Worm (Caenorhabditis elegans) whole organism, early embryonic: Measurements from ENCODE around the gene sas-1.

Source experiments
- hnd-1 ChIP-seq: sonication (generic microtip); optimal IDR thresholded peaks from 2 replicates; lab custom pipeline; 2016; ENCODE audit warnings: missing genetic modification characterization, missing compliant biosample characterization
- tra-4 ChIP-seq: sonication (generic microtip); optimal IDR thresholded peaks from 2 replicates; lab custom pipeline; 2017; ENCODE audit warnings: missing genetic modification characterization, missing compliant biosample characterization

DNA sequence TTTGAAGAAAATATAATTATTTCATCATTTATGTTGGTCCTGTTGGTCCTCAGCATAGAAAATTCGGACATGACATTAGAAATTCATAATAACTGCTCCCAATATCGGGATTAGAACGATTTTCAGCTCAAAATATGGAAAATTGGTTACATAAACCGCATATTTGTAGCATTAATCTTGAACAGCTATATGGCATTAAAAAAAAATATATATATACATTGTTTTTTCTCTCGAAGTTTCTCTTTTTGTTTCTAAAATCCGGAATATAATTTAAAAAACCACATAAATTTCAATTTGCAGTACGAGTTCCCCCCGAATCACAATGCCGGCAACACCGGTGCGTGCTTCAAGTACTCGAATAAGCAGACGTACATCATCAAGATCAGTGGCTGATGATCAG, 15.0 kb downstream of the sas-1 start, which contains the start of gene ssl-1:
- TF ChIP-seq hnd-1 (tag; lab: Kevin White, UChicago) (no peak), tra-4 (tag; lab: Kevin White, UChicago) (no peak)
